Worm (Caenorhabditis elegans) whole organism, L4 larva: ENCODE data around the gene epg-6.

Experiments used
- D1046.2 ChIP-seq: fragments of 200-800 bp; sonication (Bioruptor generic); IDR thresholded peaks from 2 replicates; pipeline ENCODE4 v1.3.6; 2022; ENCODE audit warnings: missing genetic modification characterization, missing compliant biosample characterization
- F10B5.3 ChIP-seq: sonication (generic microtip); optimal IDR thresholded peaks from 2 replicates; lab custom pipeline; 2016; ENCODE audit warnings: mild to moderate bottlenecking, missing genetic modification characterization, missing compliant biosample characterization
- F26F4.8 ChIP-seq: fragments of 200-800 bp; sonication (Bioruptor generic); conservative IDR thresholded peaks from 2 replicates; pipeline ENCODE4 v1.3.6; 2022; ENCODE audit warnings: missing genetic modification characterization, missing compliant biosample characterization
- F37D6.2 ChIP-seq: sonication (generic microtip); optimal IDR thresholded peaks from 2 replicates; lab custom pipeline; 2016; ENCODE audit warnings: mild to moderate bottlenecking, missing genetic modification characterization, missing compliant biosample characterization
- F44E2.7 ChIP-seq: fragments of 200-800 bp; sonication (Bioruptor generic); IDR thresholded peaks from 2 replicates; pipeline ENCODE4 v2.1.2; 2022; ENCODE audit warnings: missing genetic modification characterization, missing compliant biosample characterization
- F49E8.2 ChIP-seq: sonication (generic microtip); optimal IDR thresholded peaks from 2 replicates; lab custom pipeline; 2016; ENCODE audit warnings: missing compliant biosample characterization, mild to moderate bottlenecking, missing genetic modification characterization, borderline replicate concordance
- T20F7.1 ChIP-seq: fragments of 200-800 bp; sonication (Bioruptor generic); optimal IDR thresholded peaks from 2 replicates; lab custom pipeline; 2018; ENCODE audit warnings: mild to moderate bottlenecking, missing genetic modification characterization, missing compliant biosample characterization
- T26A8.4 ChIP-seq: fragments of 200-800 bp; sonication (Bioruptor generic); IDR thresholded peaks from 2 replicates; pipeline ENCODE4 v1.3.6; 2022; ENCODE audit warnings: missing genetic modification characterization, missing compliant biosample characterization
- ZK337.2 ChIP-seq: fragments of 200-800 bp; sonication (Bioruptor generic); IDR thresholded peaks from 2 replicates; pipeline ENCODE4 v1.3.6; 2022; ENCODE audit warnings: missing genetic modification reagents, missing genetic modification characterization, missing compliant biosample characterization
- aly-2 ChIP-seq: sonication (generic microtip); optimal IDR thresholded peaks from 2 replicates; lab custom pipeline; 2018; ENCODE audit warnings: missing biosample characterization, missing genetic modification characterization
- ama-1 ChIP-seq: fragments of 150-350 bp; optimal IDR thresholded peaks from 2 replicates; lab custom pipeline; 2014; ENCODE audit warnings: inconsistent platforms, mixed read lengths
- ceh-28 ChIP-seq: fragments of 150-350 bp; optimal IDR thresholded peaks from 2 replicates; lab custom pipeline; 2014; ENCODE audit warnings: missing biosample characterization, missing genetic modification reagents, missing genetic modification characterization
- ctbp-1 ChIP-seq: fragments of 200-800 bp; sonication (Bioruptor generic); IDR thresholded peaks from 2 replicates; pipeline ENCODE4 v1.3.6; 2022; ENCODE audit warnings: missing genetic modification reagents, missing genetic modification characterization, missing compliant biosample characterization
- daf-12 ChIP-seq: fragments of 150-350 bp; optimal IDR thresholded peaks from 2 replicates; lab custom pipeline; 2014; ENCODE audit warnings: missing biosample characterization, missing genetic modification reagents, missing genetic modification characterization
- daf-16 ChIP-seq, 3 experiments: sonication (generic microtip); optimal IDR thresholded peaks; 2 replicates each; lab custom pipeline; 2016 to 2017; ENCODE audit warnings: missing genetic modification characterization in 3 of 3, missing genetic modification reagents in 3 of 3, mild to moderate bottlenecking in 2 of 3, missing compliant biosample characterization in 2 of 3, missing biosample characterization in 1 of 3, moderate library complexity in 1 of 3
- dmd-6 ChIP-seq: fragments of 200-800 bp; sonication (Bioruptor generic); IDR thresholded peaks from 2 replicates; pipeline ENCODE4 v1.3.6; 2022; ENCODE audit warnings: missing genetic modification reagents, missing genetic modification characterization, missing compliant biosample characterization
- dmd-9 ChIP-seq: fragments of 200-800 bp; sonication (Bioruptor generic); IDR thresholded peaks from 2 replicates; pipeline ENCODE4 v1.3.6; 2022; ENCODE audit warnings: missing genetic modification reagents, missing genetic modification characterization, missing compliant biosample characterization
- dpl-1 ChIP-seq: fragments of 150-350 bp; optimal IDR thresholded peaks from 2 replicates; lab custom pipeline; 2014; ENCODE audit warnings: missing biosample characterization, missing genetic modification reagents, missing genetic modification characterization
- fkh-10 ChIP-seq: fragments of 150-350 bp; optimal IDR thresholded peaks from 2 replicates; lab custom pipeline; 2014; ENCODE audit warnings: missing biosample characterization, missing genetic modification reagents, missing genetic modification characterization
- fos-1 ChIP-seq: fragments of 150-350 bp; optimal IDR thresholded peaks from 2 replicates; lab custom pipeline; 2014; ENCODE audit warnings: missing biosample characterization, missing genetic modification characterization
- hlh-11 ChIP-seq: fragments of 200-800 bp; sonication (Bioruptor generic); optimal IDR thresholded peaks from 2 replicates; lab custom pipeline; 2018; ENCODE audit warnings: mild to moderate bottlenecking, missing genetic modification characterization, missing compliant biosample characterization
- hlh-30 ChIP-seq: sonication (generic microtip); optimal IDR thresholded peaks from 2 replicates; lab custom pipeline; 2017; ENCODE audit warnings: antibody characterized with exemption, mild to moderate bottlenecking, missing genetic modification characterization, missing compliant biosample characterization; ENCODE audit not compliant: insufficient read depth
- lin-15B ChIP-seq: fragments of 150-350 bp; sonication (generic microtip); optimal IDR thresholded peaks from 3 replicates; lab custom pipeline; 2014; ENCODE audit warnings: missing biosample characterization, missing genetic modification characterization
- lin-38 ChIP-seq: fragments of 200-800 bp; sonication (Bioruptor generic); IDR thresholded peaks from 2 replicates; pipeline ENCODE4 v1.3.6; 2022; ENCODE audit warnings: missing genetic modification reagents, missing genetic modification characterization, missing compliant biosample characterization
- lir-3 ChIP-seq: sonication (generic microtip); optimal IDR thresholded peaks from 2 replicates; lab custom pipeline; 2016; ENCODE audit warnings: mild to moderate bottlenecking, missing genetic modification characterization, missing compliant biosample characterization
- lsy-2 ChIP-seq, 2 experiments: fragments of 150-350 bp in 1 of 2; sonication (generic microtip) in 1 of 2; optimal IDR thresholded peaks; 2 replicates each; lab custom pipeline; 2014 to 2017; ENCODE audit warnings: missing biosample characterization in 2 of 2, missing genetic modification characterization in 2 of 2
- madf-9 ChIP-seq: fragments of 200-800 bp; sonication (Bioruptor generic); conservative IDR thresholded peaks from 2 replicates; pipeline ENCODE4 v1.3.6; 2022; ENCODE audit warnings: missing genetic modification reagents, missing genetic modification characterization, missing compliant biosample characterization
- mdt-29 ChIP-seq: fragments of 200-800 bp; sonication (Bioruptor generic); IDR thresholded peaks from 2 replicates; pipeline ENCODE4 v1.3.6; 2022; ENCODE audit warnings: missing genetic modification reagents, missing genetic modification characterization, missing compliant biosample characterization
- nhr-10 ChIP-seq: fragments of 150-350 bp; optimal IDR thresholded peaks from 2 replicates; lab custom pipeline; 2014; ENCODE audit warnings: missing biosample characterization, missing genetic modification characterization
- nhr-102 ChIP-seq: sonication (generic microtip); optimal IDR thresholded peaks from 2 replicates; lab custom pipeline; 2016; ENCODE audit warnings: mild to moderate bottlenecking, missing genetic modification characterization, moderate library complexity, missing compliant biosample characterization
- nhr-11 ChIP-seq: fragments of 150-350 bp; optimal IDR thresholded peaks from 2 replicates; lab custom pipeline; 2014; ENCODE audit warnings: missing biosample characterization, missing genetic modification characterization
- nhr-111 ChIP-seq: fragments of 200-800 bp; sonication (Bioruptor generic); optimal IDR thresholded peaks from 2 replicates; lab custom pipeline; 2018; ENCODE audit warnings: mild to moderate bottlenecking, missing genetic modification characterization, missing compliant biosample characterization
- nhr-28 ChIP-seq: fragments of 150-350 bp; optimal IDR thresholded peaks from 2 replicates; lab custom pipeline; 2014; ENCODE audit warnings: missing biosample characterization, missing genetic modification characterization
- nhr-42 ChIP-seq: fragments of 200-800 bp; sonication (Bioruptor generic); IDR thresholded peaks from 2 replicates; pipeline ENCODE4 v1.3.6; 2022; ENCODE audit warnings: missing genetic modification characterization, missing compliant biosample characterization
- nhr-48 ChIP-seq: sonication (generic microtip); optimal IDR thresholded peaks from 2 replicates; lab custom pipeline; 2016; ENCODE audit warnings: mild to moderate bottlenecking, missing genetic modification characterization, missing compliant biosample characterization
- nhr-76 ChIP-seq: fragments of 150-350 bp; optimal IDR thresholded peaks from 2 replicates; lab custom pipeline; 2014; ENCODE audit warnings: missing biosample characterization, missing genetic modification characterization
- nhr-77 ChIP-seq: fragments of 150-350 bp; optimal IDR thresholded peaks from 2 replicates; lab custom pipeline; 2014; ENCODE audit warnings: missing biosample characterization, missing genetic modification characterization
- pha-4 ChIP-seq, 2 experiments: fragments of 150-350 bp in 1 of 2; fragments of 200-800 bp in 1 of 2; sonication (Bioruptor generic) in 1 of 2; IDR thresholded peaks in 1 of 2; optimal IDR thresholded peaks in 1 of 2; 2 replicates each; pipeline versions ENCODE4 v1.3.6 to Lab custom; 2014 to 2022; ENCODE audit warnings: missing genetic modification characterization in 2 of 2, missing genetic modification reagents in 2 of 2, missing biosample characterization in 1 of 2, missing compliant biosample characterization in 1 of 2
- pqm-1 ChIP-seq: sonication (generic microtip); optimal IDR thresholded peaks from 2 replicates; lab custom pipeline; 2017; ENCODE audit warnings: missing biosample characterization, missing genetic modification characterization
- rbr-2 ChIP-seq: sonication (generic microtip); optimal IDR thresholded peaks from 2 replicates; lab custom pipeline; 2016; ENCODE audit warnings: missing genotype, missing genetic modification characterization, missing compliant biosample characterization
- saeg-2 ChIP-seq: fragments of 200-800 bp; sonication (Bioruptor generic); IDR thresholded peaks from 2 replicates; pipeline ENCODE4 v1.3.6; 2022; ENCODE audit warnings: missing genetic modification reagents, missing genetic modification characterization, missing compliant biosample characterization
- tag-97 ChIP-seq: fragments of 200-800 bp; sonication (Bioruptor generic); IDR thresholded peaks from 2 replicates; pipeline ENCODE4 v1.3.6; 2022; ENCODE audit warnings: missing genetic modification characterization, missing compliant biosample characterization
- tra-1 ChIP-seq: fragments of 200-800 bp; sonication (Bioruptor generic); IDR thresholded peaks from 2 replicates; pipeline ENCODE4 v1.3.6; 2022; ENCODE audit warnings: missing genetic modification reagents, missing genetic modification characterization, missing compliant biosample characterization
- zfp-3 ChIP-seq: fragments of 200-800 bp; sonication (Bioruptor generic); conservative IDR thresholded peaks from 2 replicates; pipeline ENCODE4 v1.3.6; 2022; ENCODE audit warnings: missing genetic modification reagents, missing genetic modification characterization, missing compliant biosample characterization
- zip-11 ChIP-seq: fragments of 200-800 bp; sonication (Bioruptor generic); IDR thresholded peaks from 2 replicates; pipeline ENCODE4 v1.3.6; 2022; ENCODE audit warnings: missing genetic modification characterization, missing compliant biosample characterization
- zip-2 ChIP-seq: fragments of 150-350 bp; optimal IDR thresholded peaks from 2 replicates; lab custom pipeline; 2014; ENCODE audit warnings: missing biosample characterization, missing genetic modification characterization
- ztf-7 ChIP-seq: fragments of 150-350 bp; optimal IDR thresholded peaks from 2 replicates; lab custom pipeline; 2014; ENCODE audit warnings: missing biosample characterization, missing genetic modification characterization

epg-6 gene

DNA sequence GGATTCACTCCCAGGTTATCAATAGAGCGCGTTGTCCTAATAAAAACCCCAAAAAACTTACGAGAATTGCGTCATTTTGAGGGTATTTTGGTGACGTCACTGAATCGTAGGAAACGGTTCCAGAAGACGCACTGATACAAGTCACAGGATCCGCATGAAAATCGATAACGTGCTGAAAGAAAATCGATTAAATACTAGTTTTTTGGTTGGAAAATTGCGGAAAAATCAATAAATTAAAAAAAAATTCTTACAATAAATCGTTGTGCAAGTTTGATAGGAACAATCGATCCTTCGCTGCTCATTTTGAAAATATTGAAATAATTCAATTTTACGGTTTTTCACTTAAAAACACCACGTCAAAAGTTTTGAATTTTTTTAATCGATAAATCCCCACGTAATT lies 3.3 kb upstream of the epg-6 start, which contains the start of gene Y39A1A.2:
Gene Y39A1A.2 (minus strand): TSS at position 319 of the 400 bp plus-strand sequence.
- TF ChIP-seq nhr-10 (tag; lab: Kevin White, UChicago): no peak
- TF ChIP-seq ceh-28 (tag; lab: Kevin White, UChicago): peak; percentile 75

DNA sequence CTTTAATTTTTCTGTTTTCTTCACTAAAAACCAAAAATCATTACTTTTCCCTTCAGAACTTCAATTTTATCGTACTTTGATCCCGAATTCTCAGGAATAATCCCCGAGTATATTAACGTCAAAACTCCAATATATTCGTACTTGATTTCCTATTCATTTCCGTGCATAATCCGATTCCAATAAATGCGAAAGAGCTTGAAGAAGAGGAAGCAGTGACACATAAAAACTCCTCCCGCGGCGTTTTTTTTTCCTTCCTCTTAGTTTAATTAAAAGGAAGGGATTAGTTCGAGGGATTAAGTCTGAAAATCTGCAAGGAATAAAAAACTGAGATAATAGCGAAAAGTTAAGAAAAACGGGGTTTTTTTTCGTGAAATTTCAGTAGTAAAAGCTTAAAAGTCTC lies 906 bp upstream of the epg-6 start:
- TF ChIP-seq zip-11 (GFP tag; lab: Robert Waterston, UW) (no peak), nhr-11 (tag; lab: Kevin White, UChicago) (peak; percentile 14)

DNA sequence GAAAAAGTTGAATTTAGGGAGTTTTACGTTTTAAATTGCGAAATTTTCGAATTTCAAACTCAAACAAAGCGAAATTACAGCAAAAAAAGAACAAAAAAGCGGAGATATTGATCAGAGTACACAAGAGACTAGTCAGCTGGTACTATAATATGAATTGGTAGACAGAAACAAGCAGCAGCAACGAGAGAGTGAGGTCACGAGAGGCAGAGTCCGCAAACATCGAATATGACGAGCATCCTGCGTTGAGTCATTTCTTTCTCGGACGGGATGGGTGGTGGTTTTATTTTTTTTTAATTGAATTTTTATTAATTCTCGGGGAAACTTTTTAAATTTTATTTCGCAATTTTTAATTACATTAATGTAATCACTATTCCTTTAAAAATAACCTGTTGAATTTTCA lies 289 bp downstream of the epg-6 start:
- TF ChIP-seq pqm-1 (tag; lab: Kevin White, UChicago): no peak
- TF ChIP-seq lir-3: no peak
- TF ChIP-seq daf-16 (GFP tag; optimal IDR thresholded peaks at IDR 0.05; lab: Kevin White, UChicago): no peak
- peak; percentile 70 for TF ChIP-seq daf-16 (tag; optimal IDR thresholded peaks at IDR 0.05; lab: Kevin White, UChicago)
- TF ChIP-seq nhr-42: no peak
- TF ChIP-seq lin-38 (GFP tag; lab: Robert Waterston, UW): peak; percentile 62
- no peak for TF ChIP-seq ctbp-1
- TF ChIP-seq tag-97 (GFP tag; lab: Robert Waterston, UW): no peak
- TF ChIP-seq nhr-77: peak; percentile 14
- TF ChIP-seq daf-12 (tag; lab: Kevin White, UChicago): no peak
- no peak for TF ChIP-seq mdt-29 (GFP tag; lab: Robert Waterston, UW)
- TF ChIP-seq T26A8.4 (GFP tag; lab: Robert Waterston, UW): peak; percentile 55; the same call in 1 of the 2 replicates
- TF ChIP-seq nhr-76 (tag; lab: Kevin White, UChicago): no peak
- TF ChIP-seq lin-15B (tag; lab: Kevin White, UChicago): no peak
- TF ChIP-seq hlh-30 (tag; lab: Kevin White, UChicago): peak; percentile 99
- TF ChIP-seq nhr-48 (tag; lab: Kevin White, UChicago): no peak
- TF ChIP-seq tra-1: no peak
- peak in 1 of 2 experiments; percentile 81 for TF ChIP-seq lsy-2 (tag; optimal IDR thresholded peaks at IDR 0.05; lab: Kevin White, UChicago)
- TF ChIP-seq ama-1 (lab: Kevin White, UChicago): no peak
- peak; percentile 54 for TF ChIP-seq rbr-2 (tag; lab: Kevin White, UChicago)
- peak; percentile 13 for TF ChIP-seq ztf-7 (tag; lab: Kevin White, UChicago)
- TF ChIP-seq dpl-1 (GFP tag; lab: Kevin White, UChicago): peak; percentile 70
- TF ChIP-seq F44E2.7 (GFP tag; lab: Robert Waterston, UW): no peak
- no peak for TF ChIP-seq F37D6.2 (tag; lab: Kevin White, UChicago)
- no peak for TF ChIP-seq ZK337.2 (GFP tag; lab: Robert Waterston, UW)
- no peak for TF ChIP-seq F10B5.3
- no peak for TF ChIP-seq nhr-111
- TF ChIP-seq dmd-6 (GFP tag; lab: Robert Waterston, UW): peak; percentile 52; the same call in 1 of the 2 replicates
- no peak for TF ChIP-seq nhr-102 (tag; lab: Kevin White, UChicago)
- TF ChIP-seq hlh-11 (tag; lab: Kevin White, UChicago): peak; percentile 94
- no peak for TF ChIP-seq zip-11 (GFP tag; lab: Robert Waterston, UW)
- no peak for TF ChIP-seq T20F7.1 (GFP tag; lab: Kevin White, UChicago)
- no peak for TF ChIP-seq zfp-3 (GFP tag; lab: Robert Waterston, UW)
- 0 out of 2 replicates have a peak, but pooled peaks have one; percentile 52 for TF ChIP-seq pha-4 (GFP tag; IDR thresholded peaks at IDR 0.05; lab: Robert Waterston, UW)
- TF ChIP-seq pha-4 (tag; optimal IDR thresholded peaks at IDR 0.05; lab: Kevin White, UChicago): peak; percentile 96
- TF ChIP-seq fkh-10 (GFP tag; lab: Kevin White, UChicago): no peak
- no peak for TF ChIP-seq aly-2 (tag; lab: Kevin White, UChicago)
- TF ChIP-seq nhr-28 (tag; lab: Kevin White, UChicago): peak; percentile 80
- TF ChIP-seq madf-9 (GFP tag; lab: Robert Waterston, UW): 0 out of 2 replicates have a peak, but pooled peaks have one; percentile 32
- no peak for TF ChIP-seq saeg-2 (GFP tag; lab: Robert Waterston, UW)
- no peak for TF ChIP-seq D1046.2 (GFP tag; lab: Robert Waterston, UW)
- TF ChIP-seq F49E8.2: no peak
- TF ChIP-seq fos-1 (tag; lab: Kevin White, UChicago): no peak
- TF ChIP-seq dmd-9: no peak
- TF ChIP-seq zip-2: no peak
- peak; percentile 40 for TF ChIP-seq nhr-11 (tag; lab: Kevin White, UChicago)
- no peak for TF ChIP-seq F26F4.8 (GFP tag; lab: Robert Waterston, UW)
